Worm (Caenorhabditis elegans) whole organism, late embryonic: Measurements from ENCODE around the gene ver-4.

Source experiments
- F13H6.1 ChIP-seq: sonication (generic microtip); optimal IDR thresholded peaks from 2 replicates; lab custom pipeline; 2016; ENCODE audit warnings: missing genetic modification characterization, missing compliant biosample characterization
- lim-6 ChIP-seq: sonication (generic microtip); optimal IDR thresholded peaks from 2 replicates; lab custom pipeline; 2016; ENCODE audit warnings: missing genetic modification characterization, missing compliant biosample characterization
- nfya-1 ChIP-seq: sonication (generic microtip); optimal IDR thresholded peaks from 2 replicates; lab custom pipeline; 2017; ENCODE audit warnings: missing genetic modification characterization, mild to moderate bottlenecking, missing compliant biosample characterization, antibody characterized with exemption, moderate library complexity
- rnt-1 ChIP-seq: sonication (generic microtip); optimal IDR thresholded peaks from 2 replicates; lab custom pipeline; 2016; ENCODE audit warnings: missing genetic modification characterization, missing compliant biosample characterization
- syd-9 ChIP-seq: sonication (generic microtip); optimal IDR thresholded peaks from 2 replicates; lab custom pipeline; 2016; ENCODE audit warnings: mild to moderate bottlenecking, missing genetic modification characterization, moderate library complexity, missing compliant biosample characterization

DNA sequence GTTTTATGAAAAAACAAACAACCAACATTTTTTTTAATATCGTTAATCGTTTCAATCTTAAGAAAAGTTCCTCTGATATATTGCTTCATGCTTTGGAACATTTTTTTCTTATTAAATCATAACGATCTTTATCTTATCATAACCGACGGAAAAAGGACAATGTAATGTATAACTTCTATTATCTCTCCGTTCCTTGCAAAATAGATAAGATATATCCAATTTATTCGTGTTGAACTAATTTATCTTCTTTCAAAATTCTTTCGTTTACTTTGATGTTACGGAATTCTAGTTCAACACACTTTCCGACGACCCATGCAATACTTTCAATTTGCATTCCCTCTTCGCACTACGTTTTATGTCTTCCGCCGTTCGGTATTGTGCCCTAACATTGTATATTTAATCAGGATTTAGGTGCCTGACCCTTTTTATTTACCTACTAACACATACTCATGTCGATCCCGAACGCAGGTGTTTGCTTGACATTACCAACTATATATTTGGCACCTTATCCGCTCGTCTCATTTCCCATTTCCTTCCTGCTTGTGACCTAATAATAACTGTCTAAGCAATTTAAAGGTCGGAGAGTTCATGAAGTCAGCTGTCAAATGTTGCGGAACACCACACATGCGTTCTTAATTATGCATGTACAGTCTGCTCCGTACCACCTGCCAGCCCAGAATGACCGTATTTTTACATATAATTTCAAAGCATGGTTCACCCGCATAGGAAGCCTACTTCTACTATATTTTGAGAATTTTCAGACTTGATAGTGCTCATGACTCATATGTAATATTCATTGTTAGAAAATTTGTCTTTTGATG is 9.4 kb downstream of the ver-4 start:
- TF ChIP-seq rnt-1 (tag; lab: Kevin White, UChicago) (no peak), syd-9 (tag; lab: Kevin White, UChicago) (no peak), lim-6 (tag; lab: Kevin White, UChicago) (no peak), F13H6.1 (tag; lab: Kevin White, UChicago) (no peak), nfya-1 (tag; lab: Kevin White, UChicago) (no peak)
